Worm (Caenorhabditis elegans) whole organism, late embryonic: ENCODE data around the gene col-169.

Experiments used
- C08G9.2 ChIP-seq: sonication (generic microtip); optimal IDR thresholded peaks from 2 replicates; lab custom pipeline; 2016; ENCODE audit warnings: mild to moderate bottlenecking, missing genetic modification characterization, moderate library complexity, missing compliant biosample characterization
- F13H6.1 ChIP-seq: sonication (generic microtip); optimal IDR thresholded peaks from 2 replicates; lab custom pipeline; 2016; ENCODE audit warnings: missing genetic modification characterization, missing compliant biosample characterization
- K02D7.2 ChIP-seq: sonication (generic microtip); optimal IDR thresholded peaks from 2 replicates; lab custom pipeline; 2017; ENCODE audit warnings: mild to moderate bottlenecking, missing genetic modification characterization, missing compliant biosample characterization
- K09A11.1 ChIP-seq: sonication (generic microtip); optimal IDR thresholded peaks from 2 replicates; lab custom pipeline; 2017; ENCODE audit warnings: antibody characterized with exemption, mild to moderate bottlenecking, missing genetic modification characterization, missing compliant biosample characterization; ENCODE audit not compliant: insufficient read depth
- ceh-14 ChIP-seq: sonication (generic microtip); optimal IDR thresholded peaks from 2 replicates; lab custom pipeline; 2016; ENCODE audit warnings: missing genotype, missing genetic modification characterization, missing compliant biosample characterization
- ceh-24 ChIP-seq: sonication (generic microtip); optimal IDR thresholded peaks from 2 replicates; lab custom pipeline; 2016; ENCODE audit warnings: mild to moderate bottlenecking, missing genetic modification characterization, missing compliant biosample characterization
- ceh-30 ChIP-seq: fragments of 150-350 bp; optimal IDR thresholded peaks from 2 replicates; lab custom pipeline; 2014; ENCODE audit warnings: missing biosample characterization, missing genetic modification characterization
- ceh-31 ChIP-seq: sonication (generic microtip); optimal IDR thresholded peaks from 2 replicates; lab custom pipeline; 2016; ENCODE audit warnings: missing genetic modification characterization, missing compliant biosample characterization
- ceh-45 ChIP-seq: fragments of 200-800 bp; sonication (Bioruptor generic); IDR thresholded peaks from 2 replicates; pipeline ENCODE4 v1.3.6; 2022; ENCODE audit warnings: missing genetic modification reagents, missing genetic modification characterization, missing compliant biosample characterization
- ceh-6 ChIP-seq: fragments of 200-800 bp; sonication (Bioruptor generic); optimal IDR thresholded peaks from 2 replicates; lab custom pipeline; 2018; ENCODE audit warnings: mild to moderate bottlenecking, missing genetic modification characterization, missing compliant biosample characterization
- ceh-9 ChIP-seq: sonication (generic microtip); optimal IDR thresholded peaks from 2 replicates; lab custom pipeline; 2016; ENCODE audit warnings: mild to moderate bottlenecking, missing genetic modification characterization, inconsistent platforms, missing compliant biosample characterization
- che-1 ChIP-seq: sonication (generic microtip); optimal IDR thresholded peaks from 2 replicates; lab custom pipeline; 2016; ENCODE audit warnings: mild to moderate bottlenecking, missing genetic modification characterization, missing compliant biosample characterization
- dve-1 ChIP-seq: sonication (generic microtip); optimal IDR thresholded peaks from 2 replicates; lab custom pipeline; 2017; ENCODE audit warnings: antibody characterized with exemption, mild to moderate bottlenecking, missing genetic modification characterization, missing compliant biosample characterization
- eyg-1 ChIP-seq: sonication (generic microtip); optimal IDR thresholded peaks from 2 replicates; lab custom pipeline; 2016; ENCODE audit warnings: missing genotype, missing genetic modification characterization, missing compliant biosample characterization
- fkh-6 ChIP-seq: sonication (generic microtip); optimal IDR thresholded peaks from 2 replicates; lab custom pipeline; 2016; ENCODE audit warnings: missing genetic modification characterization, missing compliant biosample characterization
- hlh-13 ChIP-seq: fragments of 200-800 bp; sonication (Bioruptor generic); optimal IDR thresholded peaks from 2 replicates; lab custom pipeline; 2018; ENCODE audit warnings: mild to moderate bottlenecking, missing genetic modification characterization, missing compliant biosample characterization
- hlh-15 ChIP-seq: sonication (generic microtip); optimal IDR thresholded peaks from 2 replicates; lab custom pipeline; 2016; ENCODE audit warnings: missing genetic modification characterization, missing compliant biosample characterization
- lim-6 ChIP-seq: sonication (generic microtip); optimal IDR thresholded peaks from 2 replicates; lab custom pipeline; 2016; ENCODE audit warnings: missing genetic modification characterization, missing compliant biosample characterization
- lin-11 ChIP-seq: fragments of 200-800 bp; sonication (Bioruptor generic); optimal IDR thresholded peaks from 2 replicates; lab custom pipeline; 2018; ENCODE audit warnings: mild to moderate bottlenecking, missing genetic modification characterization, missing compliant biosample characterization
- madf-2 ChIP-seq: sonication (generic microtip); optimal IDR thresholded peaks from 2 replicates; lab custom pipeline; 2017; ENCODE audit warnings: missing genetic modification characterization, missing compliant biosample characterization
- mec-3 ChIP-seq: sonication (generic microtip); optimal IDR thresholded peaks from 2 replicates; lab custom pipeline; 2016; ENCODE audit warnings: borderline replicate concordance, missing genetic modification characterization, missing compliant biosample characterization
- nhr-11 ChIP-seq: fragments of 150-350 bp; optimal IDR thresholded peaks from 2 replicates; lab custom pipeline; 2014; ENCODE audit warnings: missing biosample characterization, missing genetic modification characterization
- nhr-232 ChIP-seq: sonication (generic microtip); optimal IDR thresholded peaks from 2 replicates; lab custom pipeline; 2016; ENCODE audit warnings: missing genetic modification characterization, missing compliant biosample characterization
- odd-2 ChIP-seq: sonication (generic microtip); optimal IDR thresholded peaks from 2 replicates; lab custom pipeline; 2017; ENCODE audit warnings: antibody characterized with exemption, mild to moderate bottlenecking, missing genetic modification characterization, missing compliant biosample characterization
- pag-3 ChIP-seq: sonication (generic microtip); optimal IDR thresholded peaks from 2 replicates; lab custom pipeline; 2016; ENCODE audit warnings: missing compliant biosample characterization, missing genetic modification characterization, borderline replicate concordance
- pat-9 ChIP-seq: fragments of 200-800 bp; sonication (Bioruptor generic); optimal IDR thresholded peaks from 2 replicates; lab custom pipeline; 2018; ENCODE audit warnings: mild to moderate bottlenecking, missing genetic modification characterization, moderate library complexity, missing compliant biosample characterization
- pax-1 ChIP-seq: fragments of 150-350 bp; optimal IDR thresholded peaks from 2 replicates; lab custom pipeline; 2014; ENCODE audit warnings: missing biosample characterization, missing genetic modification characterization
- pha-2 ChIP-seq: sonication (generic microtip); optimal IDR thresholded peaks from 2 replicates; lab custom pipeline; 2017; ENCODE audit warnings: mild to moderate bottlenecking, missing genetic modification characterization, missing compliant biosample characterization
- pqm-1 ChIP-seq: sonication (generic microtip); optimal IDR thresholded peaks from 2 replicates; lab custom pipeline; 2016; ENCODE audit warnings: missing genetic modification characterization, missing compliant biosample characterization
- pros-1 ChIP-seq: fragments of 150-350 bp; optimal IDR thresholded peaks from 2 replicates; lab custom pipeline; 2014; ENCODE audit warnings: missing biosample characterization, missing genetic modification reagents, missing genetic modification characterization
- ref-2 ChIP-seq: sonication (generic microtip); optimal IDR thresholded peaks from 2 replicates; lab custom pipeline; 2016; ENCODE audit warnings: missing genetic modification characterization, missing compliant biosample characterization
- rnt-1 ChIP-seq: sonication (generic microtip); optimal IDR thresholded peaks from 2 replicates; lab custom pipeline; 2016; ENCODE audit warnings: missing genetic modification characterization, missing compliant biosample characterization
- sdc-2 ChIP-seq: sonication (generic microtip); optimal IDR thresholded peaks from 2 replicates; lab custom pipeline; 2016; ENCODE audit warnings: missing genotype, missing genetic modification characterization, missing compliant biosample characterization
- sox-2 ChIP-seq: fragments of 200-800 bp; sonication (Bioruptor generic); IDR thresholded peaks from 2 replicates; pipeline ENCODE4 v1.3.6; 2022; ENCODE audit warnings: missing genetic modification reagents, missing genetic modification characterization, missing compliant biosample characterization
- syd-9 ChIP-seq: sonication (generic microtip); optimal IDR thresholded peaks from 2 replicates; lab custom pipeline; 2016; ENCODE audit warnings: mild to moderate bottlenecking, missing genetic modification characterization, moderate library complexity, missing compliant biosample characterization
- ttx-3 ChIP-seq: sonication (generic microtip); optimal IDR thresholded peaks from 2 replicates; lab custom pipeline; 2016; ENCODE audit warnings: missing genetic modification reagents, missing genetic modification characterization, missing compliant biosample characterization
- unc-3 ChIP-seq, 2 experiments: fragments of 200-800 bp in 1 of 2; sonication (Bioruptor generic) in 1 of 2; sonication (generic microtip) in 1 of 2; conservative IDR thresholded peaks in 1 of 2; optimal IDR thresholded peaks in 1 of 2; 2 replicates each; pipeline versions ENCODE4 v1.3.6 to Lab custom; 2016 to 2022; ENCODE audit warnings: missing compliant biosample characterization in 2 of 2, missing genetic modification characterization in 2 of 2, missing genetic modification reagents in 1 of 2
- unc-55 ChIP-seq: sonication (generic microtip); optimal IDR thresholded peaks from 2 replicates; lab custom pipeline; 2017; ENCODE audit warnings: missing biosample characterization, missing genetic modification reagents, missing genetic modification characterization
- unc-86 ChIP-seq: sonication (generic microtip); optimal IDR thresholded peaks from 2 replicates; lab custom pipeline; 2016; ENCODE audit warnings: missing genetic modification characterization, missing compliant biosample characterization
- zip-5 ChIP-seq: sonication (generic microtip); optimal IDR thresholded peaks from 2 replicates; lab custom pipeline; 2016; ENCODE audit warnings: missing genetic modification characterization, missing compliant biosample characterization

col-169 gene

DNA sequence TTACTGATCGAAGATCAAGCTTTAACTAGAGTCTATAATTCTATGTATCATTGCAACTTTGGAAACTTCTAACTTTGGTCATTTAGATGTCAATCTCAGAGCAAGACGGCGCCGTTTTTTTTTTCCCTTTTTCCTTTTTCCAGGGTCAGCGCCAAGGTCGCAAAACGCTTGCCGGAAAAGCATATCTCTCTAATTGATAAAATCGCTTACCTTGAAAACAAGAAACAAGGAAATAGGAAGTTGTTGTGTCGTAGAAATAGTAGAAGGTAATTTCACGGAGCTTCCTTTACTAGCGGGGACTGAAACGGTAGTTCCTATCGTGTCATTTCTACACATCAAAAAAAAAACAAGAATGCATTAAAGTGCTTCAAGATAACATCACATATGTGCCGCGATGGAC lies 7.6 kb upstream of the col-169 start:
- TF ChIP-seq ttx-3 (tag; lab: Kevin White, UChicago), result no peak
- no peak for TF ChIP-seq nhr-232
- TF ChIP-seq mec-3 (tag; lab: Kevin White, UChicago), result no peak
- TF ChIP-seq ceh-45, result no peak
- no peak for TF ChIP-seq pag-3 (tag; lab: Kevin White, UChicago)
- TF ChIP-seq unc-86 (tag; lab: Kevin White, UChicago), result no peak
- TF ChIP-seq che-1 (tag; lab: Kevin White, UChicago), result no peak

DNA sequence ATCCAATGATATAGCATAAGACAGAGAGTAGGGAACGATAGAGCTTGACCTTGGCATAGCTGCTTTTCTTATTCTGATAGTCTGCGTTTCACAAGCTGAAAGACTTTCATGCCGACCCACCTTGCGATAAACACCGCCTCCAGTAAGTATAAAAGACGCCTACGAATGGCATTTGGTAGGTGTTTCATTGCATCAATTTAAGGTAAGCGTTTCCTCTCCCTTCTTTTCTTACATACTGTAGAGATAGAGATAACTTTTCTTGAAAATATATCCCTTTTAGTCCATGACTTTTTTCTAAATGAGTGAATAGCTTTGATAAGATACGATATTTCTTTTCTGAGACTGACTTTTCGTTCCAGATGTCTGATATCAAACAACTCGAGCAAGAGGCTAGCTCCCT lies 5.8 kb upstream of the col-169 start, which contains the start of gene col-167:
Gene col-167, plus strand, starts transcription at position 360 of the 400 bp plus-strand sequence.
- TF ChIP-seq K02D7.2 (tag; lab: Kevin White, UChicago) (no peak), K09A11.1 (tag; lab: Kevin White, UChicago) (no peak), syd-9 (tag; lab: Kevin White, UChicago) (no peak), odd-2 (no peak), ceh-30 (tag; lab: Kevin White, UChicago) (no peak), zip-5 (tag; lab: Kevin White, UChicago) (no peak), eyg-1 (tag; lab: Kevin White, UChicago) (no peak), ceh-24 (tag; lab: Kevin White, UChicago) (no peak)

- TF ChIP-seq hlh-13 (no peak), pat-9 (tag; lab: Kevin White, UChicago) (no peak), C08G9.2 (tag; lab: Kevin White, UChicago) (no peak), che-1 (tag; lab: Kevin White, UChicago) (no peak), ref-2 (tag; lab: Kevin White, UChicago) (no peak), ceh-31 (tag; lab: Kevin White, UChicago) (no peak), lin-11 (tag; lab: Kevin White, UChicago) (no peak), dve-1 (tag; lab: Kevin White, UChicago) (no peak), nhr-11 (tag; lab: Kevin White, UChicago) (no peak), unc-3 (GFP tag; conservative IDR thresholded peaks at IDR 0.05; lab: Robert Waterston, UW) (no peak), unc-3 (tag; optimal IDR thresholded peaks at IDR 0.05; lab: Kevin White, UChicago) (no peak), eyg-1 (tag; lab: Kevin White, UChicago) (no peak), pag-3 (tag; lab: Kevin White, UChicago) (no peak), ceh-30 (tag; lab: Kevin White, UChicago) (no peak), mec-3 (tag; lab: Kevin White, UChicago) (no peak), sox-2 (no peak), ceh-14 (no peak), pha-2 (tag; lab: Kevin White, UChicago) (no peak), pax-1 (no peak), ttx-3 (tag; lab: Kevin White, UChicago) (no peak)
These were observed 2.9 kb upstream of the col-169 start, which contains the start of gene col-168 for ce11 chrX:6326088-6326487. Gene col-168, plus strand, starts transcription at chrX:6326388.

DNA sequence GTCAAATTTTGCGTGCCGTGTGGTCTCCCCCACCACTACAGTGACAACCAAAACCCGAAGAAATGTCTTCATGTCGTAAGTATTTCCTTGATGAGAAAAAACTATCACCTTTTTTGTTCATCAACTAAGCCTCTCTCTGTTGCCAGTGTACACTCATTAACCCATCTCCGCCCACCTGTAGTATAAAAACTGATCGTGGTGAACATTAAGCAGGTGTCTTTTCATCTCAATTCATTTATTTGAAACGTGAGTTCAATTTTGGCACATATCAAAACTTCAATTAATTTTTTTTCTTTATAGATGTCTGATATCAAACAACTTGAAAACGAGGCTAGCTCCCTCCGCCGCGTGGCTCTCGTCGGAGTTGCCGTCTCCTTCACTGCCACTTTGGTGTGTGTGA lies 2.4 kb downstream of the col-169 start, which contains the start of gene col-170:
Gene col-170, plus strand, starts transcription at position 301 of the 400 bp plus-strand sequence.
- TF ChIP-seq ceh-45 (no peak), hlh-15 (no peak), pqm-1 (tag; lab: Kevin White, UChicago) (no peak), rnt-1 (tag; lab: Kevin White, UChicago) (no peak), zip-5 (tag; lab: Kevin White, UChicago) (no peak), unc-55 (GFP tag; lab: Kevin White, UChicago) (no peak), pha-2 (tag; lab: Kevin White, UChicago) (no peak), F13H6.1 (no peak), sdc-2 (tag; lab: Kevin White, UChicago) (no peak), eyg-1 (tag; lab: Kevin White, UChicago) (no peak), lim-6 (tag; lab: Kevin White, UChicago) (no peak), madf-2 (tag; lab: Kevin White, UChicago) (no peak), fkh-6 (no peak), ceh-6 (GFP tag; lab: Kevin White, UChicago) (no peak), ceh-9 (tag; lab: Kevin White, UChicago) (no peak), ttx-3 (tag; lab: Kevin White, UChicago) (no peak), pag-3 (tag; lab: Kevin White, UChicago) (no peak), pros-1 (tag; lab: Kevin White, UChicago) (no peak), ref-2 (tag; lab: Kevin White, UChicago) (no peak), sox-2 (no peak)
